Fruit fly (Drosophila melanogaster): ENCODE data around the gene Ptp99A.

DNA sequence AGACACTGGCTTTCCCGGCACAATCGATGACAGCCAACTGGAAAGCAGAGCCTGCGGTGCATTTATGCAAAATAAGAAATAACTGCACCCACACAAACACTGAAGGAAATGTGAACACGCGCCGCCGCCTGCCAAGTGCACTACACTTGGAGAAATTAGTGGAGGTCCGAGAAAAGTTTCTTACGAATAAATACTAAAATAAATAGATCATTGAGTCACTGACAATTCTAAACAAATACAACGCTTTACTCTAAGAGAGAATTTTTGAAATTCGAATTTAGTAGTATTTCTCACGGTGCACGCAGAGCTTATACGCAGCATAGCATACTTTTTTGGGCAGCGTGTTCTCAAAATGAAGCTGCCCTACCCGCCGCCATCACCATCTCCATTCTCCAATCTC, 43.8 kb downstream of the Ptp99A start:
- no peak for TF ChIP-seq CG8478 (optimal IDR thresholded peaks at IDR 0.05)
- no peak for TF ChIP-seq CTCF (optimal IDR thresholded peaks at IDR 0.05)

Measured in S2 (cell line).